Worm (Caenorhabditis elegans) whole organism, L4/young adult: ENCODE results near the gene F54D10.8.

Experiments used
- W03F9.2 ChIP-seq: fragments of 150-350 bp; optimal IDR thresholded peaks from 2 replicates; lab custom pipeline; 2014; ENCODE audit warnings: missing biosample characterization, missing genetic modification characterization
- dao-5 ChIP-seq: sonication (generic microtip); optimal IDR thresholded peaks from 2 replicates; lab custom pipeline; 2016; ENCODE audit warnings: missing genotype, missing genetic modification characterization, moderate library complexity, missing compliant biosample characterization
- him-1 ChIP-seq: sonication (generic microtip); optimal IDR thresholded peaks from 2 replicates; lab custom pipeline; 2016; ENCODE audit warnings: missing genotype, missing genetic modification reagents, missing genetic modification characterization, missing compliant biosample characterization

DNA sequence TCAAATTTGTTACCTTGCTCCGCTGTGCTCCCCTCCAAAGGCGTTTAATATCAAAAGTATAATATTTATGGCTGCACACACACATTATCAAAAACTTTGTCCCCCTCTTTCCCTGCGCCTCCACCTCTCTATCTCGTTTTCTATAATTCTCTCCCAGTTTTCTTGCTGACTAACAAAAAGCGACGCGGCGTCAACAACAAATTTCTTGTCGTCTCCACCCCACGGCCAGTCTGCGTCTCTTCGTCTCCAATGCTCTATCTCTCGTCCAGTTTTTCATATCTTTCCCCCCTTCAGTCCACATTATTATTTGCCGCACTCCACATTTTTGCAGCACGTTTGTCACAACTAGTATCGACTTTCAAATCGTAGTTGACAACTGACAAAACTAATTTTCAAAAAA, 17.2 kb downstream of the F54D10.8 start:
- TF ChIP-seq him-1 (tag; lab: Kevin White, UChicago) (no peak), dao-5 (no peak), W03F9.2 (tag; lab: Kevin White, UChicago) (no peak)
